Fruit fly (Drosophila melanogaster) whole organism, embryonic: ENCODE data around the gene CG3690.

ENCODE experiments used
- Adf1 ChIP-seq: fragments of 200-800 bp; sonication (Bioruptor generic); IDR thresholded peaks from 2 replicates; pipeline ENCODE4 v1.3.6; 2022; ENCODE audit warnings: missing biosample characterization, missing genetic modification characterization
- CG10543 ChIP-seq: fragments of 200-800 bp; sonication (Bioruptor generic); optimal IDR thresholded peaks from 3 replicates; lab custom pipeline; 2017; ENCODE audit warnings: missing biosample characterization, mild to moderate bottlenecking, missing genetic modification characterization, moderate library complexity
- CG14667 ChIP-seq: fragments of 200-800 bp; sonication (Bioruptor generic); IDR thresholded peaks from 2 replicates; pipeline ENCODE4 v1.3.6; 2022; ENCODE audit warnings: missing biosample characterization, missing genetic modification characterization
- CG14710 ChIP-seq: fragments of 200-800 bp; sonication (Bioruptor generic); optimal IDR thresholded peaks from 3 replicates; lab custom pipeline; 2019; ENCODE audit warnings: missing biosample characterization, mild to moderate bottlenecking, missing genetic modification characterization, moderate library complexity
- CG15514 ChIP-seq: fragments of 200-800 bp; sonication (Bioruptor generic); optimal IDR thresholded peaks from 3 replicates; lab custom pipeline; 2017; ENCODE audit warnings: missing biosample characterization, missing genetic modification characterization, mild to moderate bottlenecking, moderate library complexity, missing genetic modification reagents
- CG18599 ChIP-seq: fragments of 200-800 bp; sonication (Bioruptor generic); optimal IDR thresholded peaks from 3 replicates; lab custom pipeline; 2017; ENCODE audit warnings: missing biosample characterization, missing genetic modification characterization, mild to moderate bottlenecking, moderate library complexity, missing genetic modification reagents
- CG34376 ChIP-seq: fragments of 200-800 bp; sonication (Bioruptor generic); optimal IDR thresholded peaks from 2 replicates; lab custom pipeline; 2018; ENCODE audit warnings: missing biosample characterization, mild to moderate bottlenecking, missing genetic modification characterization
- CG6654 ChIP-seq: fragments of 200-800 bp; sonication (Bioruptor generic); optimal IDR thresholded peaks from 2 replicates; lab custom pipeline; 2017; ENCODE audit warnings: missing biosample characterization, mild to moderate bottlenecking, missing genetic modification characterization
- CG7987 ChIP-seq: fragments of 200-800 bp; sonication (Bioruptor generic); optimal IDR thresholded peaks from 2 replicates; lab custom pipeline; 2018; ENCODE audit warnings: missing biosample characterization, mild to moderate bottlenecking, missing genetic modification characterization, moderate library complexity
- CTCF ChIP-seq: fragments of 200-800 bp; sonication (Bioruptor generic); optimal IDR thresholded peaks from 2 replicates; lab custom pipeline; 2017; ENCODE audit warnings: missing biosample characterization, mild to moderate bottlenecking, missing genetic modification characterization, moderate library complexity
- Deaf1 ChIP-seq: fragments of 200-800 bp; optimal IDR thresholded peaks from 3 replicates; lab custom pipeline; 2019; ENCODE audit warnings: missing biosample characterization, mild to moderate bottlenecking, missing genetic modification characterization, moderate library complexity
- Dp ChIP-seq: fragments of 200-800 bp; sonication (Bioruptor generic); optimal IDR thresholded peaks from 2 replicates; lab custom pipeline; 2018; ENCODE audit warnings: missing biosample characterization, mild to moderate bottlenecking, missing genetic modification characterization, moderate library complexity
- ERR ChIP-seq: fragments of 200-800 bp; sonication (Bioruptor generic); optimal IDR thresholded peaks from 2 replicates; lab custom pipeline; 2016; ENCODE audit warnings: missing biosample characterization, missing genetic modification characterization
- Ets65A ChIP-seq: fragments of 200-800 bp; sonication (Bioruptor generic); peaks from one replicate; lab custom pipeline; 2016; ENCODE audit warnings: missing biosample characterization, missing genetic modification characterization
- Fer2 ChIP-seq: fragments of 200-800 bp; sonication (Bioruptor generic); optimal IDR thresholded peaks from 2 replicates; lab custom pipeline; 2018; ENCODE audit warnings: missing biosample characterization, mild to moderate bottlenecking, missing genetic modification characterization, moderate library complexity
- GATAe ChIP-seq: fragments of 200-800 bp; sonication (Bioruptor generic); conservative IDR thresholded peaks from 2 replicates; pipeline ENCODE4 v1.3.6; 2022; ENCODE audit warnings: missing biosample characterization, missing genetic modification characterization
- HmgD ChIP-seq: fragments of 200-800 bp; sonication (Bioruptor generic); optimal IDR thresholded peaks from 3 replicates; lab custom pipeline; 2016; ENCODE audit warnings: missing biosample characterization, missing genetic modification characterization
- Hr78 ChIP-seq, 2 experiments: fragments of 200-800 bp in 1 of 2; fragments of >200 bp in 1 of 2; sonication (Bioruptor generic) in 1 of 2; optimal IDR thresholded peaks; 2 replicates each; lab custom pipeline; 2017 to 2019; ENCODE audit warnings: missing biosample characterization in 2 of 2, missing genetic modification characterization in 2 of 2, mild to moderate bottlenecking in 1 of 2, moderate library complexity in 1 of 2
- Mad ChIP-seq: fragments of 200-800 bp; sonication (Bioruptor generic); optimal IDR thresholded peaks from 2 replicates; lab custom pipeline; 2016; ENCODE audit warnings: missing biosample characterization, missing genetic modification characterization
- Sox100B ChIP-seq: fragments of 200-800 bp; sonication (Bioruptor generic); optimal IDR thresholded peaks from 3 replicates; lab custom pipeline; 2018; ENCODE audit warnings: missing biosample characterization, mild to moderate bottlenecking, missing genetic modification characterization
- abd-A ChIP-seq: fragments of 200-800 bp; sonication (Bioruptor generic); optimal IDR thresholded peaks from 3 replicates; lab custom pipeline; 2019; ENCODE audit warnings: missing biosample characterization, mild to moderate bottlenecking, missing genetic modification characterization, moderate library complexity
- chinmo ChIP-seq: fragments of 200-800 bp; sonication (Bioruptor generic); IDR thresholded peaks from 4 replicates; pipeline ENCODE4 v1.3.6; 2022; ENCODE audit warnings: missing biosample characterization, missing genetic modification characterization; ENCODE audit not compliant: partially characterized antibody
- chm ChIP-seq: fragments of 200-800 bp; sonication (Bioruptor generic); IDR thresholded peaks from 2 replicates; pipeline ENCODE4 v1.3.6; 2022; ENCODE audit warnings: missing biosample characterization, missing genetic modification characterization
- croc ChIP-seq: fragments of 200-800 bp; sonication (Bioruptor generic); conservative IDR thresholded peaks from 3 replicates; pipeline ENCODE4 v1.3.6; 2022; ENCODE audit warnings: missing biosample characterization, missing genetic modification characterization
- cwo ChIP-seq: fragments of 200-800 bp; sonication (Bioruptor generic); optimal IDR thresholded peaks from 3 replicates; lab custom pipeline; 2017; ENCODE audit warnings: missing biosample characterization, missing genetic modification characterization, mild to moderate bottlenecking, moderate library complexity, missing genetic modification reagents
- exex ChIP-seq: fragments of 200-800 bp; sonication (Bioruptor generic); optimal IDR thresholded peaks from 4 replicates; lab custom pipeline; 2018; ENCODE audit warnings: missing biosample characterization, mild to moderate bottlenecking, missing genetic modification characterization, moderate library complexity
- gcm ChIP-seq: fragments of 200-800 bp; sonication (Bioruptor generic); optimal IDR thresholded peaks from 2 replicates; lab custom pipeline; 2019; ENCODE audit warnings: missing biosample characterization, mild to moderate bottlenecking, missing genetic modification characterization, moderate library complexity
- grn ChIP-seq: fragments of 200-800 bp; sonication (Bioruptor generic); optimal IDR thresholded peaks from 3 replicates; lab custom pipeline; 2017; ENCODE audit warnings: missing biosample characterization, missing genetic modification characterization
- mirr ChIP-seq: fragments of 200-800 bp; sonication (Bioruptor generic); optimal IDR thresholded peaks from 3 replicates; lab custom pipeline; 2018; ENCODE audit warnings: missing biosample characterization, mild to moderate bottlenecking, missing genetic modification characterization
- onecut ChIP-seq: fragments of 200-800 bp; sonication (Bioruptor generic); IDR thresholded peaks from 2 replicates; pipeline ENCODE4 v1.3.6; 2022; ENCODE audit warnings: missing biosample characterization, missing genetic modification characterization
- pfk ChIP-seq: fragments of 200-800 bp; sonication (Bioruptor generic); optimal IDR thresholded peaks from 2 replicates; lab custom pipeline; 2018; ENCODE audit warnings: missing biosample characterization, mild to moderate bottlenecking, missing genetic modification characterization, moderate library complexity
- pita ChIP-seq: fragments of 200-800 bp; sonication (Bioruptor generic); optimal IDR thresholded peaks from 2 replicates; lab custom pipeline; 2017; ENCODE audit warnings: missing biosample characterization, mild to moderate bottlenecking, missing genetic modification characterization
- run ChIP-seq: fragments of 200-800 bp; sonication (Bioruptor generic); optimal IDR thresholded peaks from 3 replicates; lab custom pipeline; 2018; ENCODE audit warnings: missing biosample characterization, mild to moderate bottlenecking, missing genetic modification characterization
- sd ChIP-seq: fragments of 200-800 bp; sonication (Bioruptor generic); optimal IDR thresholded peaks from 3 replicates; lab custom pipeline; 2018; ENCODE audit warnings: missing biosample characterization, mild to moderate bottlenecking, missing genetic modification characterization, moderate library complexity
- slbo ChIP-seq: fragments of 200-800 bp; sonication (Bioruptor generic); IDR thresholded peaks from 2 replicates; pipeline ENCODE4 v1.3.6; 2022; ENCODE audit warnings: missing biosample characterization, missing genetic modification characterization
- sug ChIP-seq: fragments of 200-800 bp; optimal IDR thresholded peaks from 2 replicates; lab custom pipeline; 2019; ENCODE audit warnings: missing biosample characterization, mild to moderate bottlenecking, missing genetic modification characterization, moderate library complexity
- vnd ChIP-seq: fragments of 200-800 bp; sonication (Bioruptor generic); IDR thresholded peaks from 3 replicates; pipeline ENCODE4 v1.3.6; 2022; ENCODE audit warnings: missing biosample characterization, missing genetic modification characterization; ENCODE audit not compliant: partially characterized antibody
- z ChIP-seq: fragments of 200-800 bp; sonication (Bioruptor generic); IDR thresholded peaks from 3 replicates; pipeline ENCODE4 v1.3.6; 2022; ENCODE audit warnings: missing biosample characterization, missing genetic modification characterization

CG3690 gene

DNA sequence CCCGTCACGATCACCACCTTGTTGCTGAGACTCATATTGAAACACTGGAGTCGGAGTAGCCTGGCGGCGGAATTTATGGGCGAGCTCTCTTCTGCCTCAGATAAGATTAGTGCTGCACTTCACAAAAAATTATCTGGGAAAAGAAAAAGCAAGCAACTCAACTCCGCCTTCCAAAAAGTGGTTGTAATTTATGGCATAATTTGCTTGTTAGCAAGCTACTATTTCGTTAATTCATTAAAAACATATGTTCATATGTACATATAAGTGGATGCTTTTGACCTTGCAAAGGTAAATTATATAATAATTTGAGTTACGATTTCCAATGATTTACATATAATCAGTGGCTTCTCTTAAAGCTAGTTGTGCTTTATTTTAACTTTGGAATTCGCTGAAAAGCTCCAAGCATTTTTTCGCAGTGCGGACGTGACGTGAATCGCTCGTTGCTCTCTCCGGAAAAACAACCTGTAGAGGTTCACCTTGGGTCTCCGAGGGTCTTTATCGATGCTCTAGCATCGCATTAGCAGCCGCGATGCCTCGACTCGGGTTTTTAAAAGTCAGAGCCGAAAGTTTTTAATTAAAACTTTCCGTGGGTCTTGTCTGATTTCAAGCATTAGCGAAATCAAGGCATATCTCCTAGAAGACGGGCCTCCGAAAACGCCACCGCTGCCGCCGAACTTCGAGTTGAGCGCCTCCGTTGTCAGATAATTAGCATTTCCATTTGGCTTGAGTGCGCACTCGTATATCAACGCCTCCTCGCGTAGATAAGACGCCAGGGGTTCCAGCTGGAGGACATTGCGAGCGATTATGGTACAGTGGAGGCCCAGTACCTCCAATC lies 4.0 kb downstream of the CG3690 start, which contains the start of gene CG3699 (continued):
- TF ChIP-seq CG15514 (peak; percentile 29), Mad (peak; percentile 24)
- TF ChIP-seq, all 482 proteins: peak for 119

DNA sequence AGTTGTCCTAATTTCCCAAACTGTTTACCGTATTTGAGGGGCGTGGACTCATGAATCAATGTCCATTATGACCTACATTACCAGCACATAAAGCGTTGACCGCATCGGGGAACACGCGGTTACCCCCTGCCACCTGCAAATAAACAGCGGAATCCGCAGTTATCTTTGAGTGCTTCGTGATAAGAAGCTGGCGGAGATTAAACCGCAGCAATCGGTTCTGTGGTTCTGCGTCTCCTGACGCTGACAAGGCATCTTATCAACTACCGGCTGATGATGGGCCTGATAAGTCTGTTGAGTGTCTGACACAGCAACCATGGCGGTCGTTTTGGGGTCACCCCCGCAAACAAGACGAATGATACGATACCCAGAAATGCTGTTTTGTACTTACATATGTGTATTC lies 5.5 kb downstream of the CG3690 start:
- TF ChIP-seq cwo (peak; percentile 48), chinmo (GFP tag; lab: Robert Waterston, UW) (0 out of 4 replicates have a peak, but pooled peaks have one; percentile 45), Adf1 (GFP tag; lab: Robert Waterston, UW) (peak; percentile 31; the same call in 1 of the 2 replicates), sug (tag; lab: Kevin White, UChicago) (peak; percentile 96), CG7987 (GFP tag; lab: Kevin White, UChicago) (peak; percentile 82), grn (GFP tag; lab: Kevin White, UChicago) (peak; percentile 98), CG14710 (no peak), CG10543 (GFP tag; lab: Kevin White, UChicago) (peak; percentile 36), pfk (GFP tag; lab: Kevin White, UChicago) (no peak), croc (no peak), HmgD (GFP tag; lab: Kevin White, UChicago) (no peak), run (peak; percentile 12), mirr (GFP tag; lab: Kevin White, UChicago) (peak; percentile 64), Hr78 (GFP tag; optimal IDR thresholded peaks at IDR 0.05; lab: Kevin White, UChicago) (peak in 1 of 2 experiments; percentile 57), GATAe (GFP tag; lab: Robert Waterston, UW) (peak; percentile 87), sd (peak; percentile 84), CG34376 (peak; percentile 51), Dp (GFP tag; lab: Kevin White, UChicago) (no peak), chm (GFP tag; lab: Robert Waterston, UW) (no peak), CG18599 (GFP tag; lab: Kevin White, UChicago) (peak; percentile 48), Deaf1 (tag; lab: Kevin White, UChicago) (peak; percentile 9), vnd (GFP tag; lab: Robert Waterston, UW) (0 out of 3 replicates have a peak, but pooled peaks have one; percentile 41), abd-A (tag; lab: Kevin White, UChicago) (peak; percentile 15), z (0 out of 3 replicates have a peak, but pooled peaks have one; percentile 19), ERR (GFP tag; lab: Kevin White, UChicago) (peak; percentile 68), CG14667 (GFP tag; lab: Robert Waterston, UW) (no peak), exex (tag; lab: Kevin White, UChicago) (peak; percentile 74)

DNA sequence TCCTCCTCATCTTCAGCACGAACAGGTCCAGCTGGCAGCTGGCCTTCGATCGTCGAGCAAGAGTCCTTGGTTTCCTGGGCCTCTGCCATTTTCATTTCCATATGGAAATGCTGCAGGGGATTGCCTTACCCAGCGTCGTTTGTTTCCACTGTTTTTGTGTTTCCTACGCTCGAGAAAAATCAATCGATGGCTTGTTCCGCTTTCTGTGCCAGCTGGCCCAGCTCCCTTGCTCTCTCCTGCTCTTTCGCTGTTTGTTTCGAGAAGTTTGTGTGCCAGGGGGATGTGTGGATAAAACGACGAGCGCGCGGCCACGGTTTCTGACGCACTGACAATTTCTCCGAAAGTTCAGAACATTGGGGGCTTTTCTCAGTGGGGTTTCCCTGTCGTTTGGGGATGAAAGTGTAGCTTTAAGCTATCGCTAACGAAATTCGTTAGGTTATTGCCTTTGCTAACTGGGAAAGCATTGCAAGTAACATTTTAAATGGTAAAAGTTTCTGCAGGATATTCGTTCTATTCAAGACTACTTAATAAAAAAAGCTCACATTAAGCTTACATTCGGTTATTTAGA lies 6.2 kb downstream of the CG3690 start, which contains the start of gene CG3703:
Gene CG3703 (minus strand): TSS at position 328 of the 568 bp plus-strand sequence.
- peak; percentile 90 for TF ChIP-seq onecut (GFP tag; lab: Robert Waterston, UW)
- TF ChIP-seq CTCF: peak; percentile 27
- TF ChIP-seq Sox100B (GFP tag; lab: Kevin White, UChicago): no peak
- TF ChIP-seq pita (GFP tag; lab: Kevin White, UChicago): peak; percentile 29
- TF ChIP-seq Ets65A (GFP tag; lab: Kevin White, UChicago): peak; percentile 15
- peak; percentile 57 for TF ChIP-seq CG6654 (GFP tag; lab: Kevin White, UChicago)
- TF ChIP-seq Fer2: no peak
- TF ChIP-seq gcm (GFP tag; lab: Kevin White, UChicago): no peak
- TF ChIP-seq slbo (GFP tag; lab: Robert Waterston, UW): no peak
